Worm (Caenorhabditis elegans): ENCODE measurements around the gene F07G6.2.

DNA sequence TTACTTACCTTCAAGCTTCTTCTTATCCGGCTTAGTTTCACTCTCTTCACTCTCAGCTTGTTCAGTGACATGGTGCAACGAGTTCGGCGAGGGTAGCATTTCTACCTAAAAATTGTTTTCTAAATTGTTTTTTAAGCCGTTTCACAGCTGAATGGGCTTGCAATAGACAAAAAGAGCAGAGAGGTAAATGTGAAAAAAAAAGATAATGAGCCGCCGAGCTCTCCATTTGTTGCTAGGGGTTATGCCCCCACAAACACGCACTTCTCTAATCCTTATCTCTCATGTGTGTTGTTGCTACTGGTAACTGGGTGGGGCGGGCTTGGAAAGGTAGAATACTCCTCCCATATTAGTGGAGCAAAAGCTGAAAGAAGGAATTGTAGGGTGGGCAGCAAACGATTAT is 23.3 kb upstream of the F07G6.2 start, which contains the start of gene C36C9.5:
- no peak for TF ChIP-seq nhr-237 (tag; optimal IDR thresholded peaks at IDR 0.05)
- no peak for TF ChIP-seq unc-39 (tag; optimal IDR thresholded peaks at IDR 0.05)
- no peak for TF ChIP-seq F13H6.1 (tag; optimal IDR thresholded peaks at IDR 0.05)
- no peak for TF ChIP-seq snpc-4 (tag; optimal IDR thresholded peaks at IDR 0.05)
- TF ChIP-seq elt-3 (tag; optimal IDR thresholded peaks at IDR 0.05), result no peak
- no peak for TF ChIP-seq dmd-4 (tag; optimal IDR thresholded peaks at IDR 0.05)
- TF ChIP-seq lin-39 (tag; optimal IDR thresholded peaks at IDR 0.05), result no peak
